Fruit fly (Drosophila melanogaster) S2 (cell line): ENCODE data around the gene Dpy-30L2.

Experiments used
- CG8478 ChIP-seq: fragments of >200 bp; optimal IDR thresholded peaks from 2 replicates; lab custom pipeline; 2018
- CTCF ChIP-seq, 2 experiments: fragments of >200 bp; optimal IDR thresholded peaks; 2 replicates each; lab custom pipeline; 2018

The Dpy-30L2 gene

DNA sequence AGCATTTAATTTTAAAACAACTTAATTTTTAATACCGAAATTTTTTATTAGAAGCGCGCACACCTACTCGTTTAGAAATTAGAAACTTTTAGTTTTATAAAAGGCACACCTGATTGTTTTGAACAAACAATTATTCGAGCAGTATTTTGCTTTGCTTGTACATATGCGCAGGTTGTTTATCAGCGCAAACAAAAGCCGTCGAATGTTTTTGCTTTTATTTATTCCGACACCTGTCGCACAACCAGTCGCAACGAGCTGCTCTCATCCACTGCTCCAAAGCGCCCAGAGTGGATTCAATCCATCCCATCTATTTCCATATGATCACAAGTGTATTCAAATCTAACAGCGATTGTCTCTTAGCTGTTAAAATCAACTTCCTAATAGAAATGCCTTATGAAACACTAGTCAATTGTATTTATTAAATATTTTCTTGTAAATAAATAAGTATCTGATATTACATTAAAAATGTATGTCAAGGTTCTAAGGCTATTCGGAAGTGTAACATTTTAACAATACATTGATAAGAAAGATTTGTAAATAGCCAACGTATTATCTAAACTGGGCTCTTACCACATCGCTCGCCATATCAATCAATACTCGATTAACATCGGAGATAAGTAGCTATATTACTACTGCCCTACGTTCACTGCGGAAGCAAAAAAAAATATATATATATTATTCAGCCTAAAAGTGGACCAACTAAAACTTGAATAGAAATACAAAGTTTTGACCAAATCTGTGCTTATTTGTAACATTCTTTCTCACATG, 21.6 kb downstream of the Dpy-30L2 start, which contains the start of gene CG11594:
Gene CG11594, minus strand, starts transcription at position 274 of the 768 bp plus-strand sequence.
- TF ChIP-seq CG8478 (lab: Kevin White, UChicago), result no peak
- TF ChIP-seq CTCF (optimal IDR thresholded peaks at IDR 0.05; lab: Kevin White, UChicago), result no peak

DNA sequence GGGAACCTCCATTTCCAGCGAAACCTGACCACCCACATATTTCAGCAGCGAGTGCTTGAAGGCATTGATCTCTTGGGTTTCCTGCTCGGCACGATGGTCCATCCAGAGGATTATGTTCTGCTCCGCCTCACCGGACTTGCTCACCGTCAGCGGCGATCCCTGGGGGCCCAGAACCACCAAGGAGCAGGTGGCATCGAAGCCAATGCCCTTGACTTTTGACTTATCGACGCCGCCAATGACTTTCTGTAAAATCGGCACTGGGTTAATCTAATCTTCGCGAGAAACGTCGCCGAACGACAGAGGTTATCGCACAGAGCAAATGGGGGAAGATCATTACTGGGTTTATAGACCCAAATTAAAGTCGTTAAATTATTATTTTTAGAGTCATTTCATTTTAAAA, 23.1 kb downstream of the Dpy-30L2 start:
- no peak for TF ChIP-seq CG8478 (lab: Kevin White, UChicago)
- TF ChIP-seq CTCF (optimal IDR thresholded peaks at IDR 0.05; lab: Kevin White, UChicago), result no peak

DNA sequence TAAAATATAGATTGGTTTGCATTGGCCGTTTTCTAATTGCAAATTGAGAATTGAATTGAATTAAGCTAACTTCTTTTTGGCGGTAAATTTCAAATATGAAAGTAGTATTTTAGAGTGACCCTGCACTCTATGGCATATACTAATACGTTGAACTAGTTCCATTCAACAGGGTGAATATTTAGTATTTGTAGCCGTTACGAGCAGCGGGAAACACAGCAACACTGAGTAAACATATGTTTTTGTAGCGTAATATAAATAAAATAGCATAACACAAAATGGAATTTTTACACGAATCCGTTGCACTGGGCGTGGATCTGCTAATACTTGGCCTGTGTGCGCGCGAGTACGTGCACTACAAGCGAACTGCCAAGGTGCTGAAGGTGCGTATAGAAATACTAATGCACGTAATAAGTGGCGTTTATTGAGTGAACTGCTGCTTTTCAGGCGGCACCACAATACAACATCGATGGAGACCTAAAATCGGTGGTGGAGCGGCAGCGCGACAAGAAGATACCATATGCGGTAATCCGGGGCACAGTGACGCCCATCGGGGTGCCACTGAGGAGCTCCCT, 26.2 kb downstream of the Dpy-30L2 start, which contains the start of gene Mul1:
Gene Mul1, plus strand, starts transcription at position 198 of the 572 bp plus-strand sequence.
- TF ChIP-seq CTCF (optimal IDR thresholded peaks at IDR 0.05; lab: Kevin White, UChicago), result no peak
- TF ChIP-seq CG8478 (lab: Kevin White, UChicago), result no peak

DNA sequence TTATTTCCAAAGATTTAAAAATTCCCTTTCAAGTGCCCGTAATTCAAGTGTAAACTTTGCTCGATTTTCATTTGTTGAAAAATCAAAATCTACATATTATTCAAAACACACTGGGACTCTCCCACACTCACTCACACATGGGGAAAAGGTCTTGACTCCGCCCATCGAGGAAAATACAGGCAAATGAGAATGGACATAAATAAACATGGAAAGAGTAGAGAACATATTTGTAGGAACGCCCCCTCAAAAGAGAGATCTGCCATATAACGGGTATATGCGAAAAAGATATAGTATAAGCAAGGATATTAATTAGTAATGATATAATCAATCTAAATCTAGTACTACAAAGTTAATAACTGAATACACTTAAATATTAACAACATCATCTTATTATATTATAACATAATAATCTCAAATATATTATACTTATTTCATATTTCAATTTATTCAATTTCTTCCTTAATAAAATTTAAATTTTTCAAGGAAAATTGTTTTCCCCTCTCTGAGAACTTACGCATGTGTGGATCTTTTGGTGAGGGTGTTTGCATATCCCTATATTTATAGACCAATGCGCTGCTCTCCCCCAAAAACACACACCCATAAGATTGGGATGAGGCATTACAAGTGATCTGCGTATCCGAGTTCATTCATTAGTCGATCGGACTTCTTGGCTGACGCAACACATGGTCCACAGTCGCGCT, 29.2 kb downstream of the Dpy-30L2 start, which contains the start of gene FoxL1:
Gene FoxL1, plus strand, starts transcription at position 651 of the 701 bp plus-strand sequence.
- no peak for TF ChIP-seq CTCF (optimal IDR thresholded peaks at IDR 0.05; lab: Kevin White, UChicago)
- no peak for TF ChIP-seq CG8478 (lab: Kevin White, UChicago)

DNA sequence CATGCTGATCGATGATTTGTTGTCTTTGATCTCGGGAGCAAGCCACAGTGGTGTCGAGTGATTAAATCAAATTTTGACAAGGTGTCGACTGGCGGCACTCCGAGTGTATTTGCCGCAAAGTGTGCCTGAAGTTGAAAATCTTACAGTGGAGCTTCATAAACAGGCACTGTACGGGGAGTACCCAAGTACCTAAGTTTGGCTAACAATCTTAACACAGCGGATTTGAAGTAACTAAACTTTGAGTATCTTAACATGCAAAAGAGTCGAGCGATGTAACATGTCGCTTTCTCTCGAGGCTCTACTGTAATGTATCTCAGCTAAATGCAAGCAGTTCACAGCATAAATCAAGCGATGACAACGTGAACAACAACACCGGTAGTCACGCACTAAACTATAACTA, 30.8 kb downstream of the Dpy-30L2 start:
- no peak for TF ChIP-seq CTCF (optimal IDR thresholded peaks at IDR 0.05; lab: Kevin White, UChicago)

DNA sequence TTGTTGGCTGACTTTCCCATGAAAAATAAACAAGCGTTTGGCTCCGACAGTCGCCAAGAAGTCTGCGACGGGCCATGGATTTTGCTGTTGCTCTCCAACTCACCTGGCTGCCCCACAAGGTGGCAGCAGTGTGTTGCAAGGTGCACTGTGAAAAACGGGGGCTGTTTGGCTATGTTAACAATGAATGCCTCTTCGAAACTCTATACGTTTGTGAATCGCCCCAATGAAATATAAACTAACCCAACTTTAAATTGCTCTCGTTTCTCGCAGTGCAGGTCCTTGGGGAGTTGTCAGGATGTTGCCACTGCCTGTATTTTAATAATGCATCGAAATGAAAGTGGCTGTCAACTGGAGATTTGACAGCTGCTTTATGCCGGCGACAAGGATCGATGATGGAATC, 33.2 kb downstream of the Dpy-30L2 start:
- TF ChIP-seq CG8478 (lab: Kevin White, UChicago) (no peak), CTCF (optimal IDR thresholded peaks at IDR 0.05; lab: Kevin White, UChicago) (no peak)

DNA sequence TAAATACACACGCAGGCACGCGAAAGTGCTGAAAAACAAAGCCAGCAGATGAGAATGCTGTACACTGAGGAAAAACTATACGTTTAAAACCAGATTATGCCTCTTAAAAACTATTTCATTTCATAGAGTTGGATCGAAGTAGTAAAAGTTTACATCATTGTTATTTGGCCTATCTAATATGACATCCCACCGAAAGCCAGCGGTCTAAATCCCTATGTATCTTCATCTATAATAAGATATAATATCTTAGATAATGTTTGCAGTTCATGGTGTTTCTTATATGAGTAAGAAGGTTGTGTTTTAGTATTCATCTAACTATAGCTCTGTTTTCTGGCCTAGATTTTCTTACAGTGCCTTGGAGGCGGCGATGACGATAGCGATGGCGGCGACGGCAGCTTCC, 37.4 kb downstream of the Dpy-30L2 start:
- no peak for TF ChIP-seq CTCF (optimal IDR thresholded peaks at IDR 0.05; lab: Kevin White, UChicago)
- TF ChIP-seq CG8478 (lab: Kevin White, UChicago), result no peak

DNA sequence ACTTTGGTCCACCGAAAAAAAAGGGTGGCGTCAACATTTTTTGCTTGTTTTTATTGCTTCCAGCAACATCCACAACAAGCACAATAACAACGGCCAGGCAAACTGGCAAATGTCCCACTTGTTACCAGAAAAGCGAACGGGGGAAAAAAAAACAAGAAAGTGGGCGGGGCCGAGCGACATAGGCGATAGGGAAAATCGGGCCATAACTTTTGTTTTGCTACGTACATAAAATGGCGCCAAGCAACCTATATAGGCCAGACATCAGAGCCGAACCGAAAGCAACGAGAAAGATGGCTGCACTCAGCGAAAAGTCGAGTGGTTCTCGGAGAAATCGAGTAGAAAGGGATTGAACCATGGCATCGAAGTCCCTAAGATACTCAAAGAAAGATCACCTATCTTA, 40.3 kb downstream of the Dpy-30L2 start:
- TF ChIP-seq CTCF (optimal IDR thresholded peaks at IDR 0.05; lab: Kevin White, UChicago), result no peak
- TF ChIP-seq CG8478 (lab: Kevin White, UChicago), result no peak

DNA sequence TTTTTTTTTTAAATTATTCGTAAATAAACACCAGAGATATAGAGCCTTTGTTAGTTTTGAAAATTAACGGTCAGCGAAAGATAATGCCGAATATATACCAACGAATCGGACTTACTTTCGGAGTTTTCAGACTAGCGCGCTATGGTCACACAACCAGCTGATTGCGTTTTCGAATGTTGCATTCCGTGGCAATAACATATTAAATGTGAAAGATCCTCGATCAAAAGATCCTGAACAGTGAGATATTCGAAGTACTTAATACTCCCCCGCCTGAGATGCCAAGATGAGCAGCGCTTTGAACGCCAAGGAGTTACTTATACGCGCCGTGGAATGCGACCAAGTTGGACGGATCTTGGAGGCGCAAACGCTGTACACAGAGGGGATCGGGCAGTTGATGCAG, 44.2 kb downstream of the Dpy-30L2 start, which contains the start of gene CG14985:
Gene CG14985, plus strand, starts transcription at position 159 of the 400 bp plus-strand sequence.
- no peak for TF ChIP-seq CTCF (optimal IDR thresholded peaks at IDR 0.05; lab: Kevin White, UChicago)
- TF ChIP-seq CG8478 (lab: Kevin White, UChicago), result no peak

DNA sequence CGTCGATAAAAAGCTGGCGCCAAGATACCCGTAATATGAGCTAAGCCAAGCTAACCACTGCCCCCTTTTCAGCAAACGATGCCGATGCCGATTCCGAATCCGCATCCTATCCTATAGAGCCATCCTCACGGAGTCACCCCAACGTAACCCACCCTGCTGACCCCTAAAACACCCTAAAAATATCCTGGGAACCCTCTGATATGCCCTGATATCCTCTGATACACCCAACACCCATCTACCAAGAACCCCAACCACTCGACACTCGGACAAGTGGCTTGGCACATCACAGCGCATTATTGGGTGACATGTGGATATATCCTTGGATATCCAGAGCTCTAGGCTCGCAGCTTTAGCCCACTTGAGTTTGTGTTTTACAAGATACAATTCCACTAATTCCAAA, 46.0 kb downstream of the Dpy-30L2 start:
- TF ChIP-seq CG8478 (lab: Kevin White, UChicago), result no peak
- TF ChIP-seq CTCF (optimal IDR thresholded peaks at IDR 0.05; lab: Kevin White, UChicago), result no peak

DNA sequence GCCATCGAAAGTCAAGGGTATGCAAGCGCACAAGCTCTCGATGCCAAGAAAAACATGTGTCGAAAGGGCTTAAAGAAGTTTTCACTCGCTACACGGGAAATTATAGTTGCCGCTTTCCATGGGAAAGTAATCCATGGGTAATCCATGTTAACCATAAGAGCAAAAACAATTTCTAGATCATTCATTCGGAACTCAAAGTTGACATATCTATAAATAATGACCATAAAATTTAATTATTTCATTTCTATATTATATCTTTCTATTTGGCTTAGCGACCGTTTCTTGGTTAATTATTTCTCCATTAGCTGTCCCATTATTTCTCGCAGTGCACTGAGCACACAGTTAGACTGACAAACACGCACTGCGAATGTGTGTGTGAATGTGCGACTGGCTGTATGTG, 46.8 kb downstream of the Dpy-30L2 start:
- TF ChIP-seq CTCF (optimal IDR thresholded peaks at IDR 0.05; lab: Kevin White, UChicago), result no peak
- no peak for TF ChIP-seq CG8478 (lab: Kevin White, UChicago)
